Worm (Caenorhabditis elegans): ENCODE results near the gene pac-1.

The pac-1 gene

DNA sequence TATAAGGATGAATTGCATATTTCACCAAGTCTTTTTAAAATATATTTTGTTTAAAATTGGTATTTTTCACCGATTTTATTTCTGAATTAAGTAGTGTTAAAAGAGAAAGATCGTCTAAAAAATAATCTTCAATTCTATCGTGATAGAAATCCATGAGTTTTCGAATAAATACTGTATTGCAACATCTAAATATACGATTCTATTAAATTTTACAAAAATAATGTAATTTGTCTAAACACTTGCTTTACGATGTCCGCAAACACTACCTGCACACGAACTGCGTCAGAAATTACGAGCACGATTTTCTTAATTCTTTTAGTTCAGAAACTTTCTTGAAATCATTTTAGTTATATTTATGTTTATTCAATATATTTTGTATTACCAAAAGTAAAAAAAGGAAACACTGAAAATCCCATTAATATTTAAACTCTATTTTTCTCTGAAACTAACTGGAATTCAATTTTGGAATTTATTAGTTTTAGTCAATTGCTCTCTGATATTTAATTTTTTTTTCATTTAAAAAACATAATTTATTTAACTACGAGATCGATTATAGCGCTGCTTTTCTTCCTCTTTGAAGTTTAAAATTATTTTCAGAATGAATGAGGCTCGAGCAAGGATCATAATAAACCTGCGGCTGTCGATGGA is 45.5 kb upstream of the pac-1 start, which contains the start of gene mrpl-32 (continued):
- no peak for TF ChIP-seq ztf-7 (tag; optimal IDR thresholded peaks at IDR 0.05)
- TF ChIP-seq unc-130 (GFP tag; optimal IDR thresholded peaks at IDR 0.05) = no peak
- 0 out of 2 replicates have a peak, but pooled peaks have one; percentile 15 for TF ChIP-seq Y75B8A.6 (GFP tag; IDR thresholded peaks at IDR 0.05)
- TF ChIP-seq F49E8.2 (tag; optimal IDR thresholded peaks at IDR 0.05; ENCODE audit: borderline replicate concordance) = peak; percentile 73
- TF ChIP-seq dpl-1 (GFP tag; optimal IDR thresholded peaks at IDR 0.05) = peak; percentile 9
- no peak for TF ChIP-seq dmd-6 (GFP tag; IDR thresholded peaks at IDR 0.05)
- no peak for TF ChIP-seq hif-1 (tag; optimal IDR thresholded peaks at IDR 0.05)
- TF ChIP-seq hlh-30 (tag; optimal IDR thresholded peaks at IDR 0.05; ENCODE audit: insufficient read depth) = no peak
- TF ChIP-seq nhr-237 (tag; optimal IDR thresholded peaks at IDR 0.05) = no peak
- TF ChIP-seq lim-7 (GFP tag; IDR thresholded peaks at IDR 0.05) = 0 out of 2 replicates have a peak, but pooled peaks have one; percentile 56
- TF ChIP-seq lir-3 (tag; optimal IDR thresholded peaks at IDR 0.05) = peak; percentile 40
- TF ChIP-seq ceh-20 (GFP tag; IDR thresholded peaks at IDR 0.05) = no peak
- TF ChIP-seq aly-2 (tag; optimal IDR thresholded peaks at IDR 0.05) = no peak
- TF ChIP-seq pha-4 (GFP tag; IDR thresholded peaks at IDR 0.05) = peak; percentile 30; the same call in 1 of the 2 replicates
- TF ChIP-seq pha-4 (tag; optimal IDR thresholded peaks at IDR 0.05) = peak; percentile 26
- TF ChIP-seq zfp-3 (GFP tag; conservative IDR thresholded peaks at IDR 0.05) = 0 out of 2 replicates have a peak, but pooled peaks have one; percentile 23
- peak in 1 of 2 experiments; percentile 74 for TF ChIP-seq lsy-2 (tag; optimal IDR thresholded peaks at IDR 0.05)
- TF ChIP-seq zag-1 (tag; optimal IDR thresholded peaks at IDR 0.05) = no peak
- TF ChIP-seq F10B5.3 (tag; optimal IDR thresholded peaks at IDR 0.05) = no peak
- no peak for TF ChIP-seq aha-1 (tag)
- TF ChIP-seq nhr-28 (tag; optimal IDR thresholded peaks at IDR 0.05) = no peak
- peak; percentile 71; the same call in 1 of the 2 replicates for TF ChIP-seq lin-1 (GFP tag; IDR thresholded peaks at IDR 0.05)
- no peak for TF ChIP-seq hlh-11 (tag; optimal IDR thresholded peaks at IDR 0.05)
- peak; percentile 50 for TF ChIP-seq Y5F2A.4 (GFP tag; optimal IDR thresholded peaks at IDR 0.05)
- TF ChIP-seq mep-1 (tag; optimal IDR thresholded peaks at IDR 0.05) = peak; percentile 63
- no peak for TF ChIP-seq ctbp-1 (GFP tag; IDR thresholded peaks at IDR 0.05)
- TF ChIP-seq daf-8 (GFP tag; IDR thresholded peaks at IDR 0.05) = no peak
- no peak for TF ChIP-seq Y105C5A.15 (GFP tag; IDR thresholded peaks at IDR 0.05)
- TF ChIP-seq ztf-11 (tag; optimal IDR thresholded peaks at IDR 0.05) = no peak

DNA sequence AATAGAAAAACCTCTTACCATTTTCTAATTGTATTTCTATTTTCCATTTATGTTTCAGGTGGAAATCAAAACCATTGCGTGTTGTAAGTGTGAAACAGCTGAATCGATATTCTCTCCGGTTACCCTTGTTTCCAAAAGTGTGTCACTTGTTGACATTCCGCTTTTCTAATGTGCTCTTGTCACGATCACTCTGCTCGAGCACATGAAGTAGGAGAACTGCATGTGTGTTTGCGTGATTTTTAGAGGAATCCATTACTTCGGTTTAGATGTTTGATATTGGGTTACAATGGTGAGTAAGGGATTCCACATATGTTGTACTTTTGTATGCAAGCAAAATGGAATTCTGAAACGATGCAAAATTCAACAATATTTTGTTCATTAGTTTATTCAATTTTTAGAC is 44.3 kb upstream of the pac-1 start:
- no peak for TF ChIP-seq lsy-2 (tag; optimal IDR thresholded peaks at IDR 0.05)
- TF ChIP-seq lin-38 (GFP tag; IDR thresholded peaks at IDR 0.05) = peak; percentile 42; the same call in 1 of the 2 replicates
- peak; percentile 20 for TF ChIP-seq hlh-30 (tag; optimal IDR thresholded peaks at IDR 0.05; ENCODE audit: insufficient read depth)
- TF ChIP-seq mdl-1 (tag; optimal IDR thresholded peaks at IDR 0.05) = no peak
- no peak for TF ChIP-seq sdz-12 (GFP tag; optimal IDR thresholded peaks at IDR 0.05)
- no peak for TF ChIP-seq nhr-111 (GFP tag; optimal IDR thresholded peaks at IDR 0.05)
- TF ChIP-seq snpc-4 (tag; optimal IDR thresholded peaks at IDR 0.05) = no peak
- TF ChIP-seq lin-13 (GFP tag; optimal IDR thresholded peaks at IDR 0.05) = no peak
- no peak for TF ChIP-seq ces-1 (GFP tag; optimal IDR thresholded peaks at IDR 0.05)
- no peak for TF ChIP-seq mep-1 (tag; optimal IDR thresholded peaks at IDR 0.05)
- no peak for TF ChIP-seq ceh-62 (tag; optimal IDR thresholded peaks at IDR 0.05)
- no peak for TF ChIP-seq aly-2 (tag; optimal IDR thresholded peaks at IDR 0.05)
- TF ChIP-seq nhr-6 (tag; optimal IDR thresholded peaks at IDR 0.05) = no peak
- TF ChIP-seq nhr-48 (tag; optimal IDR thresholded peaks at IDR 0.05) = no peak
- no peak for TF ChIP-seq pqm-1 (tag; optimal IDR thresholded peaks at IDR 0.05)
- no peak for TF ChIP-seq madf-9 (GFP tag; conservative IDR thresholded peaks at IDR 0.05)
- no peak for TF ChIP-seq saeg-2 (GFP tag; IDR thresholded peaks at IDR 0.05)
- no peak for TF ChIP-seq fkh-10 (GFP tag; optimal IDR thresholded peaks at IDR 0.05)
- TF ChIP-seq dmd-9 (GFP tag; IDR thresholded peaks at IDR 0.05) = no peak
- TF ChIP-seq daf-16 (GFP tag; optimal IDR thresholded peaks at IDR 0.05) = no peak
- TF ChIP-seq daf-16 (tag; optimal IDR thresholded peaks at IDR 0.05) = peak; percentile 54
- TF ChIP-seq duxl-1 (tag; optimal IDR thresholded peaks at IDR 0.05; ENCODE audit: poor library complexity) = peak; percentile 27
- no peak for TF ChIP-seq set-16 (GFP tag; IDR thresholded peaks at IDR 0.05)
- no peak for TF ChIP-seq unc-130 (GFP tag; optimal IDR thresholded peaks at IDR 0.05)
- TF ChIP-seq T26A8.4 (GFP tag; IDR thresholded peaks at IDR 0.05) = no peak
- TF ChIP-seq skn-1 (tag; optimal IDR thresholded peaks at IDR 0.05) = no peak

Data from whole organism, L4 larva.